Worm (Caenorhabditis elegans) whole organism, late embryonic: ENCODE measurements around the gene srz-24.

Experiments used
- ceh-45 ChIP-seq: fragments of 200-800 bp; sonication (Bioruptor generic); IDR thresholded peaks from 2 replicates; pipeline ENCODE4 v1.3.6; 2022; ENCODE audit warnings: missing genetic modification reagents, missing genetic modification characterization, missing compliant biosample characterization
- fax-1 ChIP-seq: sonication (generic microtip); optimal IDR thresholded peaks from 2 replicates; lab custom pipeline; 2016; ENCODE audit warnings: missing genotype, missing genetic modification characterization, missing compliant biosample characterization
- gmeb-2 ChIP-seq: sonication (generic microtip); optimal IDR thresholded peaks from 2 replicates; lab custom pipeline; 2016; ENCODE audit warnings: missing genetic modification characterization, inconsistent platforms, missing compliant biosample characterization
- madf-2 ChIP-seq: sonication (generic microtip); optimal IDR thresholded peaks from 2 replicates; lab custom pipeline; 2017; ENCODE audit warnings: missing genetic modification characterization, missing compliant biosample characterization
- rnt-1 ChIP-seq: sonication (generic microtip); optimal IDR thresholded peaks from 2 replicates; lab custom pipeline; 2016; ENCODE audit warnings: missing genetic modification characterization, missing compliant biosample characterization
- sox-4 ChIP-seq: sonication (generic microtip); optimal IDR thresholded peaks from 2 replicates; lab custom pipeline; 2017; ENCODE audit warnings: mild to moderate bottlenecking, missing genetic modification characterization, inconsistent platforms, missing compliant biosample characterization

DNA sequence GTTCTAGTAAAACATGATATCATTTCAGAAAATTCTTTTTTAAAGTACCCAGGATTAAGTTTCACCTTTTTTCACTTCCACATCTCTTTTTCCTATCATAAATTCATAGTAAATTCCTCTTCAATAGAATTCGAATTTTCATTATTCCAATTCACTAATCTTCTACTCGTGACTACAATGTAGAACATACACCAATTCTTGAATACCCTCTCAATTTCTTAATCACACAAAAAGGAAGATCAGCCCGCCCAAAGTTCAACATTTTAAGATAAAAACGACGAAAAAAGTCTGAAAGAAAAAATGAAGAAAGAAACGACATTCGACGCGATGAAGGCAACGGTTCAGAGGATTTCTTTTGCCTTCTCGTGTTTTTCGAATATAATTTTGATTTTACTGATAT lies 27.0 kb downstream of the srz-24 start, which contains the start of gene str-163:
- TF ChIP-seq gmeb-2 (tag; lab: Kevin White, UChicago) (no peak), madf-2 (tag; lab: Kevin White, UChicago) (no peak), sox-4 (tag; lab: Kevin White, UChicago) (no peak), rnt-1 (tag; lab: Kevin White, UChicago) (no peak), ceh-45 (GFP tag; lab: Robert Waterston, UW) (no peak), fax-1 (tag; lab: Kevin White, UChicago) (no peak)
